Worm (Caenorhabditis elegans) whole organism, midembryonic: Measurements from ENCODE around the gene daf-15.
"Not testable (repeated sequence)": the region's sequence is repeated elsewhere in the genome, so short reads cannot be mapped to it uniquely, and the experiment has no call there.

ENCODE experiments used
- cog-1 ChIP-seq: sonication (generic microtip); optimal IDR thresholded peaks from 2 replicates; lab custom pipeline; 2016; ENCODE audit warnings: missing genetic modification characterization, missing compliant biosample characterization
- flt-1 ChIP-seq: fragments of 200-800 bp; sonication (Bioruptor generic); IDR thresholded peaks from 2 replicates; pipeline ENCODE4 v1.3.6; 2022; ENCODE audit warnings: missing genetic modification characterization, missing compliant biosample characterization
- klf-2 ChIP-seq: fragments of 200-800 bp; sonication (Bioruptor generic); conservative IDR thresholded peaks from 2 replicates; pipeline ENCODE4 v1.3.6; 2022; ENCODE audit warnings: missing genetic modification reagents, missing genetic modification characterization, missing compliant biosample characterization
- ref-1 ChIP-seq: fragments of 200-800 bp; sonication (Bioruptor generic); conservative IDR thresholded peaks from 2 replicates; pipeline ENCODE4 v1.3.6; 2022; ENCODE audit warnings: missing genetic modification reagents, missing genetic modification characterization, missing compliant biosample characterization
- tab-1 ChIP-seq: fragments of 200-800 bp; sonication (Bioruptor generic); IDR thresholded peaks from 2 replicates; pipeline ENCODE4 v1.3.6; 2022; ENCODE audit warnings: missing genetic modification characterization, missing compliant biosample characterization
- ztf-23 ChIP-seq: fragments of 200-800 bp; sonication (Bioruptor generic); IDR thresholded peaks from 2 replicates; pipeline ENCODE4 v1.3.6; 2022; ENCODE audit warnings: missing genetic modification reagents, missing genetic modification characterization, missing compliant biosample characterization
- ztf-29 ChIP-seq: fragments of 200-800 bp; sonication (Bioruptor generic); IDR thresholded peaks from 2 replicates; pipeline ENCODE4 v1.3.6; 2022; ENCODE audit warnings: missing genetic modification reagents, missing genetic modification characterization, missing compliant biosample characterization

DNA sequence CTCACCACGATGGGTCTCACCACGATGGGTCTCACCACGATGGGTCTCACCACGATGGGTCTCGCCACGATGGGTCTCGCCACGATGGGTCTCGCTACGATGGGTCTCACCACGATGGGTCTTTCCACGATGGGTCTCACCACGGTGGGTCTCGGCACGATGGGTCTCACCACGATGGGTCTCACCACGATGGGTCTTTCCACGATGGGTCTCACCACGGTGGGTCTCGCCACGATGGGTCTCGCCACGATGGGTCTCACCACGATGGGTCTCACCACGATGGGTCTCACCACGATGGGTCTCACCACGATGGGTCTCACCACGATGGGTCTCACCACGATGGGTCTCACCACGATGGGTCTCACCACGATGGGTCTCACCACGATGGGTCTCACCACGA, 24.8 kb downstream of the daf-15 start:
- not testable (repeated sequence) for TF ChIP-seq flt-1 (GFP tag; lab: Robert Waterston, UW); ztf-29 (GFP tag; lab: Robert Waterston, UW); klf-2 (GFP tag; lab: Robert Waterston, UW); ref-1 (GFP tag; lab: Robert Waterston, UW); ztf-23 (GFP tag; lab: Robert Waterston, UW); cog-1 (tag; lab: Kevin White, UChicago)
- TF ChIP-seq tab-1 (GFP tag; lab: Robert Waterston, UW): 0 out of 2 replicates have a peak, but pooled peaks have one; percentile 16
